Fruit fly (Drosophila melanogaster) ovary, adult (tissue): ENCODE measurements around the gene mad2.

Source experiments
- CG17801 ChIP-seq: fragments of 200-800 bp; optimal IDR thresholded peaks from 2 replicates; lab custom pipeline; 2019; ENCODE audit warnings: missing biosample characterization, mild to moderate bottlenecking, missing genetic modification characterization, moderate library complexity; ENCODE audit not compliant: partially characterized antibody

mad2 gene

DNA sequence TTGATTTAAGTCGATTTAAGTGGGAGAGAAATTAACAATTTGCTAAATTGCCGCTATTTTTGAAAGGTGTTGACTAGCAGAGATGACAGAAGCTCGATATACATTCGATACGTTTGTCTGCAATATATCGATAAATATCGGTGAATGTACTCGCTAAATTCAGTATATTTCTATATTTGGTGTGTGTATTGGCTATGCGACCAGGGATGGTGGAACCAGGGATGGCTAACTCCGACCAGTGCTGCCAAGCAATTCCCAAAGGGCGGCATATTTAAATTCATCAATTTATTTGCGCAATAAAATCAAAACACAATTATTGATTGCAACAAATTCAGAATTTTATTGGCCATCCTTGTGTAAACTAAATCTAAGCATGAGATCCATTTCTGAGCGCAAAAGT, at the start of gene mad2:
Gene mad2 (minus strand): TSS at position 78 of the 400 bp plus-strand sequence.
- TF ChIP-seq CG17801 (GFP tag; lab: Kevin White, UChicago): no peak

DNA sequence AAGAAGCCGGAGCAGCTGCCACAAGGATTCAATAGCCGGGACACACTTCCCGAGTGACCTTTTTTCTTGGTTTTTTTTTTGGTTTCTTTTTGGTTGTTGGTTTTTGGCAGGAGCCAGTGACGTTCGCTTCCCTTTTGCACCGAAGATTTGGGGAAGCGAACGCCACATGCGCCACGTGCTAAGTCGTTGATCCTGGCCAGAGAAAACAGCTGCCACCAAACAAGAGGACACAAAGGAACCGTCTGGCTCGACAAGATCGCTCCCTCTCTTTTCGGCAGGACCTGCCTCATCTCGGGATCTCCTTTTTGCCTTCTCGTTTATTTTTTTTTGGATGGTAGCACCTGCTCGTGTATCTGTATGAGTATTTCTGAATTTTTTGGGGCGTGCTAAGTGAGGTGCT, 46.1 kb upstream of the mad2 start:
- no peak for TF ChIP-seq CG17801 (GFP tag; lab: Kevin White, UChicago)

DNA sequence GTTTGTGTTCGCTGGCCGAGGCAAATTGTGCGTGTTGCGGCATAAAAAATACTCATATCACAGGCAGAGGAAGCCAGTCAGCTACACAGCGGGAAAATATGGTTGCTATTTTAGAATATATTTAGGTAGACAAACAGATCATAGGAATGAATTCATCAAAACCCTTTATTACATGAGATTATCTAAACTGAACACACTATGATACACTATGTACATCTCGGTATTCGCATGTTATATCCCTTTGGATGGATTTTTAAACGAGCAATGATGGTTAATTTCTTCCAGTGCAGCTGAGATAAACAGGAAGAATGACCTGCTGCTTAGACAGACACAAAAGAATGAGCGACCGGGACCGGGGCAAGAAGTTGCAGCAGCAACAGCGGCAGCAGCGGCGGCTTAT, 44.0 kb upstream of the mad2 start:
- no peak for TF ChIP-seq CG17801 (GFP tag; lab: Kevin White, UChicago)

DNA sequence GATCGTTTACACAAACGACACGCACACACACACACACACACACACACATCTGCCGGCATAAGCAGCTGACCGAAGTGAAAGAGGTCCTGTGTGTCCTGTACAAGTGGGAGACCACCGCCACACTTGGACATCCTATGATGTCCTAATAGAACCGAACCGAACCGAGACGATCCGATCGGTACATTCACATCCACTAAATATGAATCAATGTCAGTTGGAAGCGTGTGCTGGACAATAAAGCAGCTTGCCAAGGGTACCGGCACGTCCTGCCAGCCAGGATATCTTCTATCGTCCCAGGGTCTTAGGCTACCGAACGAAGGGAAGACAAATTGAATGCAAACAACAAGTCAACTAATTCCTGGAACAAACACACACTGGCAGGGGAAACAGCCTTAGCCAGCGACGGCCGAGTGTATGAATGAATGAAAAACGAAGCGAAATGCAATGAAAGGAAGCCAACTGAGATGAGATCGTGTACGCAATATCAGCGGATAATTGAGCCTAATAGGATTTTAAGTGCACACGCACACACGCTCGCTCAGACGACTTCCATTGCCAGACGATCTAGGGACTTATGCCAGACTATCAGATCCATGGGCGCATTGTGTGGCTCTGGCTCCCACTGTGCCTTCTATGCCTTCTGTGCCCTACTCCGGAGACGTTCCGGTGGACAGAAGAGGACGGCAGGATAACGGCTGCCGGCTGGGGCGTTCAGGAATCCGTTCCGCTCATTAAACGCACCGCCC, 43.4 kb upstream of the mad2 start:
- no peak for TF ChIP-seq CG17801 (GFP tag; lab: Kevin White, UChicago)

DNA sequence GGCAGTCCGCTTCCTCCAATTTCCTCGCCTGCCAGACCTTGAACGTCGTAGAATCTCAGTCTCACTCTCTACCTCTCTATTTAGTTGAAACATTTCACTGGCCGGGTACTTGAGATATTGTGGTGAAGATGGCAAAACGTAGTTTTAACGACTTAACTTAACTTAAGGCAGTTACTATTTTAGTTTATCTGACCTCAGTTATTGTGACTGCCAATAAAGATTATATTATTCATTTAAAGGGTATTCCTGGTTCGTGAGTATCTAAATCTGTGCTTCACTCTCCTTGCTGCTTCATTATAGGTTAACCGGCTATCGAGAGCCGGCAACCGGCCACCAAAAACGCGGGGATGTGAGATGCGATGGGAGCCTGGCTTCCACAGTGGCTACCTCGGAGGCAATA, 42.2 kb upstream of the mad2 start:
- no peak for TF ChIP-seq CG17801 (GFP tag; lab: Kevin White, UChicago)

DNA sequence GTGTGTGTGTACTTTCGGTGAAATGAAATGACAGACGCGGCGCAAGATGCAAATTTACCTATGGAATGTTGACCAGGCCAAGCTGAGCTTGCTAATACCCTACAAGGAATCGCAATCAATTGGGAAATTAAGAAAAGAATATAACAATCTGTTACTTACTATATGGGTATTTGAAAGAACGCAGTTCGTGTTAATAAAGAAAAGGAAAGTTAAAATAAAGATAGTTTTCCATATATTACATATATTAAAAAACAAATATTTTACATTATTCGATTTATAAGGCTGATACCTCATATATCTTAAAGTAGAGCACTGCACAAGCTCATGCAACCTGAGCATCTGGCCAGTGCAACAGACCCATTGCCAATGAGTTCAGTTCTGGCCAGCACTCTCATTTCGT, 38.7 kb upstream of the mad2 start:
- TF ChIP-seq CG17801 (GFP tag; lab: Kevin White, UChicago): no peak

DNA sequence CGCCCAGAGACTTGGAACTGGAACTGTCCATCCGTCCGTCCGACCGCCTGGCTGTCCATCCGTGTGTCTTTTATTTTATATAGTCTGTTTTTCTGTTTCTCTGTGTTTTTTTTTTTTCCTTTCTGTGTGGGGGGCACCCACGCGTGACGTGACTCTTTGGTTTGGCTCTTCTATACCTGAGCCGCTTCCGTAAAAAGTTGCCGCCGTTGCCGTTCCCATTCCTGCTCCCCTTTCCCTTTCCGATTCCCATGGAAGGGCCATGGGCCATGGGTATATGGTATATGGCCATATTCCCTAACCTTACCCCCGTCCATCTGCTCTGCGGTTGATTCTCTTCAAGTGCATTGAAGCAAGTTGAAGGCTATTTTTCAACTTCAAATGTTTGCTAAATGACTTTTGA, 36.0 kb upstream of the mad2 start:
- no peak for TF ChIP-seq CG17801 (GFP tag; lab: Kevin White, UChicago)

DNA sequence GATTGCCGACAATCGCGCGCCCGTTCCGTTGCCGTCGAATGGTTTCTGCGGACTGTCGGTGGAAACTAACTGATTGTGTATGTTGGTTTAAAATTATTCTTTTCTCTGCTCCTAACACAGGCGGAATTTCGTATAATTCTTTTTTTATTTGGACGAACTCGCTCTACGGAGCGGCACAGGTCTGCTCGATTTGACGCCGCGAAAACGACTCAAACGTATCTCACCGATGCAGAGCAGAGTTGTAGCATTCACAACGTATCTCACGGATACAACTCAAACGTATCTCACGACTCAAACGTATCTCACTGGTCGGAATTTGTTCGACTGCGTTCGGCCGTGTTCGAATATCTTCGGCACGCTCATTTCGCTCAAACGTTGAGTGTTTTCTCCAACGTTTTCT, 32.6 kb upstream of the mad2 start, which contains the start of gene vn:
Gene vn (minus strand): TSS at position 199 of the 400 bp plus-strand sequence.
- TF ChIP-seq CG17801 (GFP tag; lab: Kevin White, UChicago): peak; percentile 9

DNA sequence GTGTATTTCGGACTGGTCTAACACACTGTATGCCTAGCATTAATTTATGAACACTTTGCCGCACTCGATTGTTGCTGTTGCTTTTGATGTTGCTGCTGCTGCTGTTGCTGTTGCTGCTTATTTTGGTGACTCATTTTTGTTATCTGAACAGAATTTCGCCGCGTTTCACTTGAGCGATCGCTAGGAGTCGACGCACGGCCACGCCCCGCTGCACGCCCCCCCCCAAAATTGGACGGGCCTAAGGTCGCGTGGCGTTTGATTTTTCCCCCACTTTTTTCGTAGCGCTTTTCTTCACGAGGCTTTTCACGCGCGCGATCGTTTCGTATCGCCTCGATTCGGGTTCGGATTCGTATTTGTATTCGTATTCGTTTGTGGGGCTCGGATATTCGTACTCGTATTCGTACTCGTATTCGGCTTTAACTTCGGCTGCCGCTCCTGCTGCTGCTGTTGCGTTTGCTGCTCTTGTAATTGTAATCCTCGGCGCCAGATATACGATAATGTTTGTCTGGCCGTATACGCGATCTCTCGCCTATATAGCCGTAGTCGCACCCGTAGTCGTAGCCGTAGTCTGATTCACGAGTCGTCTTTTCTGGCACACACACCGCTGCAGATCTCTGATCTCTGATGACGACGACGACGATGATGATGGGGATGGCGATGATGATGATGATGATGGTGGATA, 31.1 kb upstream of the mad2 start:
- TF ChIP-seq CG17801 (GFP tag; lab: Kevin White, UChicago): no peak

DNA sequence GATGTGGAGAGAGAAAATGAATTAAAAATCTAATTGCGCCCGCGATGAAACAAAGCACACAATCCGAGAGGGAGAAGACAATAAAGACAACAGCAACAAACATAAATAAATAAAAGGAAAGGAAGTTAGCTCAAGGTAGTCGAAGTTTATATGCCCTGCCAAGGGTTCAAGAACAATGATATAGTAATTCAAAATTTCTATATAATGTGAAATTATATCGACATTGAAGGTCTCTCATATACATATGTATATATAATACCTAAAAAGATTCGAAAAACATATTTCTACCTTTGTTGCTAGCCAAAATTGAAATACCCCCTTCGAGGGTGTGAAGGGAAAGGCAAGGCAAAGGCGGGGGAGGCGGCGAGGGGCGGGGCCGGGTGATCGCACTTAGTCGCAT, 28.0 kb upstream of the mad2 start:
- no peak for TF ChIP-seq CG17801 (GFP tag; lab: Kevin White, UChicago)

DNA sequence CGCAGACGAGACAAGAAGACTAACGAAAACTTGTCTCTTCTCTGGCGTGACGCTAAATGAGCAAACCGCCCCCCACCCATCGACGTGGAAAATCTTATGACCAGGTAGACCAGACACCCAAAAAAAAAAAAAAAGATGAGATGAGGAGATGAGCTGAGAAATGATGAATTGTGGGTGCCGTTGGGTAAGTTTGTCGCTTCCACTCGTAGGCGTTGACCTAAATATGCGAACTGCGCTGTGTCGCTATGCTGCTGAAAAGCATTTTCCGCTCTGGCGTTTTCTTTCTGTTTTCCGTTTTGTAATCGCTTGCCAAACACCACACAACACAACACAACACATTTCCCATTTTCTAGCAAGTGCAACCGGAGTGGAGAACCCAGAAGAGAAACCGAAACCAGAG, 26.0 kb upstream of the mad2 start:
- TF ChIP-seq CG17801 (GFP tag; lab: Kevin White, UChicago): no peak

DNA sequence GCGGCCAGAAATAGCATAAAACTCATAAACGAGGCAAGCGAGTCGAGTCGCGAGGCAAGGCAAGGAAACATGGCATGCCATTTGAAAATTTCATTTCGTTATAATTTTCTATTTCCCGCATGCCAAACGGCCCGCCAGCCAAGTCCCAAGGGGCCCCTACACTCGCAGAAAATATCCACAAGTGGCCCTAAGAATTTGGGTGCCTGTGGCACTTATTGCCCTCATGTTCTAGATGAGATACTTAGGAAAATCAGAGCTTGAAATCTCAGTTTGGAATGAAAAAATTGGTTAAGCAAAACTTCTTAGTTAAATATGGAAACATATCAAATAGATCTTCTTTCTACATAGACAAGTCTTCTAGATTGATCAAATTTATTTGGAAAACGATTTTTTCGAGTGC, 25.4 kb upstream of the mad2 start:
- TF ChIP-seq CG17801 (GFP tag; lab: Kevin White, UChicago): no peak

DNA sequence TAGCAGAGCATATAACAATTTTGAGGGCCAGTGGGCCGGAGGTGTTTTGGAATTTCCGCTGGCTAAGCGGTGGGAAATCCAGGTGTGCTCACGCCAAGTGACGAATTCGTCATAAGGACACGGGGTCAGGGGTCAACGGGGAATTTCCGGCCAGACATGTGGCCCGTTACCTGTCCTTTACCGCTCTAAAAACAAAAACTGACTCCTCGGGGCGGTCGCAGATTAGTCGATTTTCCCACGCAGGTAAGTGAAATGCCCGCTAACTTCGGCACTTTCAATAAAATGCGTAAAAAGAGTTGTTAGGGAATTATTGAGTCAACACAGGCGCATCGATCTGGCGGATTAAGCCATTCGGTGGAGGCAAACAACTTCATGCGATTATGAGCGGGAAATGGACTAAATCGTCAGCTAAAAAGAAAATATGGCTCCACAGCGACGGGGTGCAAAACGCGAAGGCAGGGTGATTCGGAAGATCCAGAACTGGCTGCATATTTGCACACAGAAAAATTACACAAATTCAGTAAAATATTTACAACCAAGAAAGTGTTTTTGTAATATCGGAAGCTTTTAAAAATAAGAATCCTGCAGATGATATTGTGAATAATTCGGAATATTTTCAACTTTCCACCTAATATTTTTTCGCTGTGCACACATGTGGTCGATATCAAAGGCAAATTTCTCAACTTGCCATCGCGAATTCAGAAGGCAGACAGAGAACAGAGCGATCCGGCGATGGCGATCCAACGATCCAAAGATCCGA, 23.2 kb upstream of the mad2 start:
- TF ChIP-seq CG17801 (GFP tag; lab: Kevin White, UChicago): no peak

DNA sequence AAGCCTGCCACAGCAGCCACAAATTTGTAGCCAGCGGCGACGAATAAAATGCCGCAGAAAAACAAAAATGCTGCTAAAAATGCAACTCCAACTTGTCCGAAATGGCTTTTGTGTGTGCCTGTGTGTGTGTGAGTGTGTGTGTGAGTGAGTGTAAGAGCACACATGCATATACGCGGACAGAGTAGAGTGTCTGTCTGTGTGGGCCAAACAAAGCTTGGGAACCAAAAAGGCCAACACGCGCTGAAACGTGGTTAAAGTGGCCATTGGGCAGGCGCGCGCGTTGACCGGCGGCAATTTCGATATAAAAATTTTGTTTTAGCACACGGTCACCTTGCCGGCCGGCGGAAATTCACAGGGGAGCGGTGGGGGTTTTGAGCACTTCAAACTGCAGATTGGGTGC, 22.5 kb upstream of the mad2 start:
- no peak for TF ChIP-seq CG17801 (GFP tag; lab: Kevin White, UChicago)

DNA sequence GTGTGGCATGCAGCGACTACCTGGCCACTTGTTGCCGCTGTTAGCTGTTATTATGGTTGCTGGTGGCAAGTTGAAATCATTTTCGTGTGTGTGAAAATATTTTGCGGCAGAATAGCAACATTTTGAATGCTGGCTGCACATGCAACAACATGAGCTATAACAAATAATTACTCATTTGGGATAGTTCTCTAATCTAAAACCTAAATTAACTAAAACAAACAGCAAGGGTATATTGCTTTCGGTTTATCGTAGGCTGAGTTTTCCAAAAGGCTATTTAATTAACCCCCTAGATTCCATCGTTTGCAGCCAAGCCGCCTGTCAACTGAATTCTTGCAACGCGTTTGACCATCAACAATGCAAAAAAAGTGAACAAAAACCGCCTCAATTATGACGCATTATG, 21.9 kb upstream of the mad2 start:
- no peak for TF ChIP-seq CG17801 (GFP tag; lab: Kevin White, UChicago)
